Worm (Caenorhabditis elegans) whole organism, L1 larva: ENCODE data around the gene sqv-7.

Source experiments
- C04F5.9 ChIP-seq: sonication (generic microtip); optimal IDR thresholded peaks from 2 replicates; lab custom pipeline; 2016; ENCODE audit warnings: missing genetic modification characterization, missing compliant biosample characterization
- C34B4.2 ChIP-seq: sonication (generic microtip); optimal IDR thresholded peaks from 2 replicates; lab custom pipeline; 2017; ENCODE audit warnings: mild to moderate bottlenecking, missing genetic modification characterization, missing compliant biosample characterization
- F16B12.6 ChIP-seq: fragments of 150-350 bp; optimal IDR thresholded peaks from 2 replicates; lab custom pipeline; 2014; ENCODE audit warnings: missing biosample characterization, missing genetic modification characterization
- aha-1 ChIP-seq: fragments of 150-350 bp; optimal IDR thresholded peaks from 2 replicates; lab custom pipeline; 2014; ENCODE audit warnings: missing biosample characterization, missing genetic modification characterization
- ceh-63 ChIP-seq: fragments of 200-800 bp; sonication (Bioruptor generic); optimal IDR thresholded peaks from 2 replicates; lab custom pipeline; 2018; ENCODE audit warnings: mild to moderate bottlenecking, missing genetic modification characterization, missing compliant biosample characterization
- ces-1 ChIP-seq: fragments of 150-350 bp; optimal IDR thresholded peaks from 2 replicates; lab custom pipeline; 2014; ENCODE audit warnings: missing biosample characterization, missing genetic modification reagents, missing genetic modification characterization
- efl-1 ChIP-seq, 4 experiments: fragments of 150-350 bp; optimal IDR thresholded peaks in 3 of 4; peaks in 1 of 4; 1 replicate in 1 of 4; 2 replicates in 3 of 4; lab custom pipeline; 2014; ENCODE audit warnings: missing biosample characterization in 2 of 4, missing genetic modification characterization in 2 of 4, missing genetic modification reagents in 2 of 4
- egl-13 ChIP-seq: sonication (generic microtip); optimal IDR thresholded peaks from 2 replicates; lab custom pipeline; 2016; ENCODE audit warnings: missing genotype, missing genetic modification reagents, missing genetic modification characterization, missing compliant biosample characterization
- egl-27 ChIP-seq, 2 experiments: fragments of 150-350 bp in 1 of 2; sonication (generic microtip); optimal IDR thresholded peaks; 3 replicates each; lab custom pipeline; 2017 to 2018; ENCODE audit warnings: missing biosample characterization in 2 of 2, missing genetic modification characterization in 2 of 2, missing genetic modification reagents in 2 of 2
- elt-2 ChIP-seq: sonication (generic microtip); optimal IDR thresholded peaks from 2 replicates; lab custom pipeline; 2016; ENCODE audit warnings: missing genetic modification characterization, mild to moderate bottlenecking, inconsistent platforms, missing compliant biosample characterization, missing genetic modification reagents
- elt-3 ChIP-seq, 6 experiments: fragments of 150-350 bp in 1 of 6; sonication (generic microtip); optimal IDR thresholded peaks; 2 replicates each; lab custom pipeline; 2017 to 2018; ENCODE audit warnings: missing biosample characterization in 6 of 6, missing genetic modification characterization in 6 of 6, inconsistent platforms in 1 of 6
- ets-5 ChIP-seq: fragments of 200-800 bp; sonication (Bioruptor generic); IDR thresholded peaks from 2 replicates; pipeline ENCODE4 v1.3.6; 2022; ENCODE audit warnings: missing genetic modification characterization, missing compliant biosample characterization
- fkh-8 ChIP-seq: sonication (generic microtip); optimal IDR thresholded peaks from 2 replicates; lab custom pipeline; 2016; ENCODE audit warnings: mild to moderate bottlenecking, missing genetic modification characterization, missing compliant biosample characterization
- grh-1 ChIP-seq: fragments of 200-800 bp; sonication (Bioruptor generic); IDR thresholded peaks from 2 replicates; pipeline ENCODE4 v1.3.6; 2022; ENCODE audit warnings: missing genetic modification reagents, missing genetic modification characterization, missing compliant biosample characterization
- lin-14 ChIP-seq: fragments of 200-800 bp; sonication (Bioruptor generic); optimal IDR thresholded peaks from 2 replicates; lab custom pipeline; 2018; ENCODE audit warnings: mild to moderate bottlenecking, missing genetic modification characterization, moderate library complexity, missing compliant biosample characterization
- lin-15B ChIP-seq: fragments of 150-350 bp; sonication (generic microtip); optimal IDR thresholded peaks from 3 replicates; lab custom pipeline; 2014; ENCODE audit warnings: missing biosample characterization, missing genetic modification characterization
- lin-35 ChIP-seq, 2 experiments: fragments of 150-350 bp; optimal IDR thresholded peaks; 2 replicates each; lab custom pipeline; 2014; ENCODE audit warnings: missing biosample characterization in 2 of 2, missing genetic modification characterization in 2 of 2, missing genetic modification reagents in 2 of 2
- lin-39 ChIP-seq: fragments of 150-350 bp; optimal IDR thresholded peaks from 2 replicates; lab custom pipeline; 2014; ENCODE audit warnings: missing biosample characterization, missing genetic modification reagents, missing genetic modification characterization
- mab-9 ChIP-seq: fragments of 200-800 bp; sonication (Bioruptor generic); IDR thresholded peaks from 2 replicates; pipeline ENCODE4 v1.3.6; 2022; ENCODE audit warnings: missing genetic modification reagents, missing genetic modification characterization, missing compliant biosample characterization
- mdl-1 ChIP-seq, 2 experiments: fragments of 150-350 bp; optimal IDR thresholded peaks; 2 replicates each; lab custom pipeline; 2014 to 2017; ENCODE audit warnings: missing biosample characterization in 2 of 2, missing genetic modification characterization in 2 of 2, inconsistent platforms in 1 of 2
- mef-2 ChIP-seq: fragments of 150-350 bp; optimal IDR thresholded peaks from 2 replicates; lab custom pipeline; 2014; ENCODE audit warnings: missing biosample characterization, missing genetic modification characterization
- nhr-19 ChIP-seq: fragments of 200-800 bp; sonication (Bioruptor generic); conservative IDR thresholded peaks from 2 replicates; pipeline ENCODE4 v1.3.6; 2022; ENCODE audit warnings: missing genetic modification characterization, missing compliant biosample characterization
- nhr-20 ChIP-seq: sonication (generic microtip); optimal IDR thresholded peaks from 2 replicates; lab custom pipeline; 2016; ENCODE audit warnings: mild to moderate bottlenecking, missing genetic modification characterization, missing compliant biosample characterization
- nhr-28 ChIP-seq: fragments of 150-350 bp; optimal IDR thresholded peaks from 2 replicates; lab custom pipeline; 2014; ENCODE audit warnings: missing biosample characterization, missing genetic modification characterization
- nhr-71 ChIP-seq: sonication (generic microtip); optimal IDR thresholded peaks from 2 replicates; lab custom pipeline; 2016; ENCODE audit warnings: mild to moderate bottlenecking, missing genetic modification characterization, moderate library complexity, missing compliant biosample characterization
- nhr-76 ChIP-seq: sonication (generic microtip); optimal IDR thresholded peaks from 2 replicates; lab custom pipeline; 2017; ENCODE audit warnings: missing biosample characterization, missing genetic modification characterization
- pax-3 ChIP-seq: fragments of 200-800 bp; sonication (Bioruptor generic); optimal IDR thresholded peaks from 2 replicates; lab custom pipeline; 2018; ENCODE audit warnings: mild to moderate bottlenecking, missing genetic modification characterization, moderate library complexity, missing compliant biosample characterization
- pqm-1 ChIP-seq: sonication (generic microtip); optimal IDR thresholded peaks from 3 replicates; lab custom pipeline; 2017; ENCODE audit warnings: missing biosample characterization, missing genetic modification characterization
- rnt-1 ChIP-seq: sonication (generic microtip); optimal IDR thresholded peaks from 2 replicates; lab custom pipeline; 2016; ENCODE audit warnings: mild to moderate bottlenecking, missing genetic modification characterization, moderate library complexity, missing compliant biosample characterization
- skn-1 ChIP-seq: fragments of 150-350 bp; optimal IDR thresholded peaks from 2 replicates; lab custom pipeline; 2014; ENCODE audit warnings: missing biosample characterization, missing genetic modification characterization
- snpc-4 ChIP-seq: fragments of 150-350 bp; optimal IDR thresholded peaks from 2 replicates; lab custom pipeline; 2014; ENCODE audit warnings: missing biosample characterization, missing genetic modification characterization
- sptf-1 ChIP-seq: fragments of 150-350 bp; optimal IDR thresholded peaks from 2 replicates; lab custom pipeline; 2014; ENCODE audit warnings: missing biosample characterization, missing genetic modification characterization
- swsn-7 ChIP-seq: sonication (generic microtip); optimal IDR thresholded peaks from 2 replicates; lab custom pipeline; 2016; ENCODE audit warnings: missing genetic modification characterization, missing compliant biosample characterization
- tbx-2 ChIP-seq: sonication (generic microtip); optimal IDR thresholded peaks from 2 replicates; lab custom pipeline; 2016; ENCODE audit warnings: missing genetic modification characterization, missing compliant biosample characterization
- tlp-1 ChIP-seq: fragments of 150-350 bp; optimal IDR thresholded peaks from 2 replicates; lab custom pipeline; 2014; ENCODE audit warnings: missing biosample characterization, missing genetic modification characterization
- unc-30 ChIP-seq: sonication (generic microtip); optimal IDR thresholded peaks from 2 replicates; lab custom pipeline; 2017; ENCODE audit warnings: missing biosample characterization, missing genetic modification characterization
- unc-62 ChIP-seq: fragments of 150-350 bp; optimal IDR thresholded peaks from 2 replicates; lab custom pipeline; 2014; ENCODE audit warnings: missing biosample characterization, missing genetic modification reagents, missing genetic modification characterization
- unc-86 ChIP-seq: sonication (generic microtip); optimal IDR thresholded peaks from 2 replicates; lab custom pipeline; 2016; ENCODE audit warnings: missing genetic modification characterization, missing compliant biosample characterization
- xbp-1 ChIP-seq: sonication (generic microtip); optimal IDR thresholded peaks from 2 replicates; lab custom pipeline; 2016; ENCODE audit warnings: missing genetic modification characterization, missing compliant biosample characterization
- zag-1 ChIP-seq: fragments of 150-350 bp; optimal IDR thresholded peaks from 2 replicates; lab custom pipeline; 2014; ENCODE audit warnings: missing biosample characterization, missing genetic modification characterization

sqv-7 gene

DNA sequence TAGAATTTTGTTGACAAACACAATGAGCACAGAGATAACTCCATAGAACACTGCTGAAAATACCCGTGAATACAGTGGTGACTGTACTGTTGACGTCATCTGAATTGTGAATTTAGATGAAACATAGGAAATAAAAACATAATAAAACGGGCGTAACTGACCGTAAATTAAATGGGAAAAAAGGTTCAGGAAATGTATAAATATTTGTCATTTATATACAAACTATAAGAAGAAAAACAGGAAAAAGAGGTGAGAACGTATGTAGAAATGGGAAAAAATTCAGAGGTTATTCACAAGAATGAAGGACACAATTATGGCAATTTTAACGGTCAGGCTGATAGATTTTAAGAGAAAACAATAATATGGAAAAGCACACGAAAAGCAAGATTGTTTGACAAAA is at the start of gene sqv-7:
Gene sqv-7, minus strand, starts transcription at position 101 of the 400 bp plus-strand sequence.
- TF ChIP-seq unc-30, result no peak
- TF ChIP-seq grh-1 (GFP tag; lab: Robert Waterston, UW), result no peak

DNA sequence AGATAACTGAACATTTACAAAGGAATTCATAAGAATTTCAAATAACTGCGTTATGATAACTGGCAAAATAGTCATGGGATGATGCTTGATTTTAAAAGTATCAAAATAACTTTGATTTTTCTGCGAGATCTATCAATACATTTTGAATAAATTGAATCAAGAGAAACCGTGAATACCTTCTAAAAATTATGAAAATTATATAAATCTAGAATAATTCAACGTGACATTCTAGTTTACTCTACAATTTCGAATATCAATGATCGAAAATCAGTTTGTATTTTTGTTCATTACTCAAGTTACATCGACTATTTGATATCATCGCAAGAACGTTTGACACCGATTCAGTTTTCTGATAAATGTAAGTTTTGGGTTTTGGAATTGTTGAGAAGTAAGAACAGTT is 49.2 kb upstream of the sqv-7 start, which contains the start of gene acs-6:
Gene acs-6, plus strand, starts transcription at position 301 of the 400 bp plus-strand sequence.
- no peak for TF ChIP-seq pax-3 (tag; lab: Kevin White, UChicago)
- no peak for TF ChIP-seq egl-13 (tag; lab: Kevin White, UChicago)
- no peak for TF ChIP-seq tbx-2 (tag; lab: Kevin White, UChicago)
- TF ChIP-seq C34B4.2, result no peak
- TF ChIP-seq egl-27 (tag; optimal IDR thresholded peaks at IDR 0.05; lab: Kevin White, UChicago), result no peak
- TF ChIP-seq ceh-63 (GFP tag; lab: Kevin White, UChicago), result no peak
- no peak for TF ChIP-seq swsn-7 (tag; lab: Kevin White, UChicago)
- TF ChIP-seq fkh-8 (tag; lab: Kevin White, UChicago), result no peak
- no peak for TF ChIP-seq xbp-1 (tag; lab: Kevin White, UChicago)

DNA sequence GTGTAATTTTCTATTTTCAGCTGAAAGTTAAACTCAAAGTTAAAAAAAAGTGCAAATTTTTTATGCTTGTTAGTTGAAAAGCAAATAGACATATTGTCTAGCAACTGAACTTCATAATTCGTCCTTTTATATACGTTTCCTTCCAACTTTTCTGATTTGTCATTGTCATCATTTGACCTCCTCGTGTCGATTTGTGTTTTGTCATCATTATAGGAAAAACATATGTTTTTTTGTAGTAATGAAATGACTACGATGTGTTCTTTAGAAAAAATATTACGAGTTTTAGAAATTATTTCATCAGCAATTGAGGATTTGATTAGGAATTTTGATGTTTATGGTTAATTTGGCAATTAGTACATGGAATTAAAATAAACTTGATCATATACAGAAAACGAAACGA is 48.3 kb upstream of the sqv-7 start:
- TF ChIP-seq F16B12.6 (tag; lab: Kevin White, UChicago), result no peak
- no peak for TF ChIP-seq lin-35 (GFP tag; optimal IDR thresholded peaks at IDR 0.05; lab: Kevin White, UChicago)
- TF ChIP-seq C34B4.2, result no peak
- no peak for TF ChIP-seq tbx-2 (tag; lab: Kevin White, UChicago)
- no peak for TF ChIP-seq nhr-76 (tag; lab: Kevin White, UChicago)
- no peak for TF ChIP-seq nhr-20 (tag; lab: Kevin White, UChicago)
- peak; percentile 92 for TF ChIP-seq skn-1 (tag; lab: Kevin White, UChicago)
- TF ChIP-seq nhr-71 (tag; lab: Kevin White, UChicago), result no peak
- no peak for TF ChIP-seq sptf-1 (tag; lab: Kevin White, UChicago)
- TF ChIP-seq zag-1 (tag; lab: Kevin White, UChicago), result no peak
- no peak for TF ChIP-seq lin-15B (tag; lab: Kevin White, UChicago)
- TF ChIP-seq elt-3 (tag; optimal IDR thresholded peaks at IDR 0.05; lab: Kevin White, UChicago), result no peak
- TF ChIP-seq nhr-28 (tag; lab: Kevin White, UChicago), result peak; percentile 3
- no peak for TF ChIP-seq aha-1 (tag; lab: Kevin White, UChicago)
- TF ChIP-seq pax-3 (tag; lab: Kevin White, UChicago), result no peak
- TF ChIP-seq efl-1 (optimal IDR thresholded peaks at IDR 0.05; lab: Kevin White, UChicago), result no peak
- no peak for TF ChIP-seq efl-1 (GFP tag; optimal IDR thresholded peaks at IDR 0.05 in 1 of 2; lab: Kevin White, UChicago)
- no peak for TF ChIP-seq nhr-19
- TF ChIP-seq, all 84 proteins: peak for 2

DNA sequence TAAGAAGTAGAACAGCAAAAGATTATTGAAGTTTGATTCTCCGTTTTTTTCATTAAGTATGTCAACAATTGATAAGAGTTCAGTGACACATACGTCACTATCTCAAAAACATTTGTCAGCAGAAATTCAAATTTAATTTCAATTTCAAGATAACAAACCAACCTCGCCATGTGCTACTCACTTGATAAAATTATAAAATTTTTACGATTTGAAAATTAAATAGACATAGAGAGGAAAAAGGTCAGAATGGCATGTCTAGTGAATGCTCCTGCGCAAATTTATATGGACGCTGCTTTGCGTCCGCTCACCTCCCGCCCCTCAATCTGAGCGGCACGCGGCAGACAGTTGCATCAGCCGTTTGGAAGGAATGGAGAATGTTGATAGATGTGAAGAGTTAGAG is 47.7 kb upstream of the sqv-7 start:
- TF ChIP-seq pax-3 (tag; lab: Kevin White, UChicago), result no peak
- TF ChIP-seq ces-1 (GFP tag; lab: Kevin White, UChicago), result no peak
- peak; percentile 19 for TF ChIP-seq nhr-20 (tag; lab: Kevin White, UChicago)
- peak; percentile 15 for TF ChIP-seq nhr-71 (tag; lab: Kevin White, UChicago)
- no peak for TF ChIP-seq fkh-8 (tag; lab: Kevin White, UChicago)
- TF ChIP-seq unc-86 (tag; lab: Kevin White, UChicago), result no peak
- TF ChIP-seq mef-2 (tag; lab: Kevin White, UChicago), result no peak
- no peak for TF ChIP-seq aha-1 (tag; lab: Kevin White, UChicago)
- TF ChIP-seq pqm-1 (tag; lab: Kevin White, UChicago), result no peak
- TF ChIP-seq mab-9 (GFP tag; lab: Robert Waterston, UW), result no peak
- TF ChIP-seq lin-14 (GFP tag; lab: Kevin White, UChicago), result peak; percentile 32
- TF ChIP-seq snpc-4 (tag; lab: Kevin White, UChicago), result no peak
- TF ChIP-seq ets-5 (GFP tag; lab: Robert Waterston, UW), result no peak
- no peak for TF ChIP-seq unc-62 (GFP tag; lab: Kevin White, UChicago)
- TF ChIP-seq lin-35 (GFP tag; optimal IDR thresholded peaks at IDR 0.05; lab: Kevin White, UChicago), result peak in 1 of 2 experiments; percentile 13
- TF ChIP-seq elt-2 (tag; lab: Kevin White, UChicago), result peak; percentile 93
- TF ChIP-seq lin-39, result no peak
- no peak for TF ChIP-seq swsn-7 (tag; lab: Kevin White, UChicago)
- TF ChIP-seq F16B12.6 (tag; lab: Kevin White, UChicago), result no peak
- TF ChIP-seq mdl-1 (tag; optimal IDR thresholded peaks at IDR 0.05; lab: Kevin White, UChicago), result no peak
- TF ChIP-seq C04F5.9 (tag; lab: Kevin White, UChicago), result no peak
- no peak for TF ChIP-seq tlp-1 (tag; lab: Kevin White, UChicago)
- TF ChIP-seq rnt-1, result peak; percentile 57
